Worm (Caenorhabditis elegans) whole organism, dauer: Measurements from ENCODE around the gene srh-170.

Experiments
- unc-62 ChIP-seq: sonication (generic microtip); optimal IDR thresholded peaks from 2 replicates; lab custom pipeline; 2017; ENCODE audit warnings: missing biosample characterization, missing genetic modification reagents, missing genetic modification characterization

The srh-170 gene

DNA sequence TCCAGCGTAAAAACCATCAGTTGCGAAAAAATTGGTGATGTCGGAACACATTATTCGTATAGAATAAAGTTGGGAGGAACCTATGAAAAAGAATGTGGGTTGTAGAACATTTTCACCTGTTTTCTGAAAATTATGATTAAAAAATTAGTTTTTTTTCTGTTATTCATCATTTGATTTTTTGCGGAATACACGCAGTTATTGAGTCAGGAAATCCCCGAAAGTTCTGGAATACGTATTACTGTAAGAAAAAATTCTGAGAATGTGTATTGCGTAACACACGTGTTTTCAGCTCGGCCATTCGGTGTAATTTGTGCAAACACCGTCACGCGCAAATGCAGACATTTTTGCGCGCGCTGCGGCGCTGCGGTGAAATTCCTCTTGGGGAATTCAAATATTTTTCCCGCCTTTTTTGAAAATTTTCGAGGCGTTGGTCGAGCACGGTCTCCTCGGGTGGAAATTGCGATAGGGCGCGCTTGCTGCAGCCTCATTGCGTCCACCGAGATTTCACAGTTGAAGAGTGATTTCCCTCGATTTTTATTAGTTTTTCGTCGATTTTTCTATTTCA lies at the start of gene srh-170:
TSS of gene srh-170 (minus strand) at position 51 of the 565 bp plus-strand sequence.
- no peak for TF ChIP-seq unc-62 (GFP tag; lab: Kevin White, UChicago)

DNA sequence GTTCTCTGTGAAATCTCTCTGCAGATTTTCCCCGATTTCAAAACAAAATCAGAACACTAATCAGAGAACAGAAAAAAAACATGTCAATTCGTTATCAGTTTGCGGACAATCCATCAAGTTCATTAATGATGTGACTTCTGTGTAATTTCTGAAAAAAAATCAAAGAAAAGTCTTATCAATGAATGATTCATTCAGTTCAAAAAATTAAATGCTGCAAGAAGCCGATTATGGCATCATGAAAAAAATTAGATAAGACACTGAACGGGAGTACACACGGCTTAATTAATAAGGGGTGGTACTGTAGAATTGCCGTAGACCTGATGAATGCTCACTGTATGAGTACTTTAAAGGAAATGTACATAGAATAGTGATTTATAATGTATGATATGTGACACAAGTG lies 47.5 kb upstream of the srh-170 start:
- no peak for TF ChIP-seq unc-62 (GFP tag; lab: Kevin White, UChicago)

DNA sequence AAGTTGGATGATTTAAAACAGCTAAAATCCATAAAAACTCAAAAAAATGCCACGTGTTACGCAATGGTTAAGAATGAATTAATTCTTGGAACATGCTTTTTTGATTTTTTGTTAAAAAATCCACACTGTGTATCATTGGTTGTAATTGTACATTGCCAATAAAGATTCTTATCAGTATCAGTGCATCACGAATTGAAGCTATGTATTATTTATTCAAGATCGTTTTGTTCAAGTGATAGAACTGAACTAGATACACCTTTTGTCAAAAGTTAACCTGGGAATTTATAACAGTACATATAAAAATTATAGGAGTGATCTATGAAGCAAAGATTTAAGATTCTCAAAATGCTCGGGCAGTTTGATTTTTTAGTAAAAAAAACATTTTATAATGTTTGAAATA lies 46.0 kb upstream of the srh-170 start:
- no peak for TF ChIP-seq unc-62 (GFP tag; lab: Kevin White, UChicago)

DNA sequence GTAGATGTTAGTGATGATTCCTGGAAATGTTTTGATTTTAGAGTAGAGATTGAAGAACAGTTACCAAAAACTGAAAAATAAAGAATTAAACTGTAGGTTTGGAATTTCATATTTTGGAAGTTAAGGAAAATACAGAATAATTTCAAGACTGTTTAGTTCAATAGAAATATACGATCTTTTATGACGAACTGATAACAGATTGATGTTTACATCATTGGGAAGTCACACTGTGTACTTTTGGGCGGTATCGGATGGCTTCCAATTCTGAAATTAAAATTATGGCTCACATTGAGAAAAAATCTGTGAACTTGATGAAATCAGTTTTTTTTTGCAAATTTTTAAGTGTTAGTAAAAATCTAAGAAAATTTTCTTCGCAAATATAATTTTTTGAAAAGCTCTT lies 43.8 kb upstream of the srh-170 start, which contains the start of gene T26H5.8:
TSS of gene T26H5.8 (minus strand) at position 270 of the 400 bp plus-strand sequence.
- no peak for TF ChIP-seq unc-62 (GFP tag; lab: Kevin White, UChicago)

DNA sequence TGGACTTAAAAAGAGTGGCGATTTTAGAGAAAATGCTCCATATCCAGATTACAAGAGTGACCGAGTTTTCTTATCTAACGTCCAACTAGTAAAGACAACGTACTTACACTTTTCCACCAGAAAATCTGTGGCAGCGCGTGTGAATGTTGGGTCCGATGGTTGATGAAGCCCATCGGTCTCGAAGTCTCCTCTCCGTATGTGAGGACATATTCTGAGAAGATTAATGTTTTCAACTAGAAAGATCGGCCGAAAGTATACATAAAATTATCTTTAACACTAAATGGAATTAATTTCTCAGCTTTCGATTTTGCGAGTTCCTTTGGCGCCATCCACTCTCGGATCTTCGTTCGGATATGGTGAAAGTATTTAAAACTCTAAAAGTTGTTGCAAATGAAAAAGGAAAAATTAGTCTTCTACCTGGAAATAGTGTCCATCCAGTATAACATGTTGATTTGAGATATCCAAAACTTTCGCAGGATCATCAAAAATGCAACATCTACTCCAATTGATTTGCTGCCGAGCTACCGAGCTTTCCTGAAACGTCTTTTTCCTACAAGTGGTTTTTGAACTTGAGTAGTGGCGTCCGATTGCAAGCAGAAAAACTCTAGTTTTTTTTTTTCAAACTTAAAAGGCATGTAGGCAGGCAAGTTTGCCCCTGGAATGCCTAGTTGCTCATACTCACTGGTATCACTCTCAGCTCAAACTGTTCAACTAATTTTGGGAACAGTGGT lies 42.8 kb upstream of the srh-170 start:
- TF ChIP-seq unc-62 (GFP tag; lab: Kevin White, UChicago), result no peak

DNA sequence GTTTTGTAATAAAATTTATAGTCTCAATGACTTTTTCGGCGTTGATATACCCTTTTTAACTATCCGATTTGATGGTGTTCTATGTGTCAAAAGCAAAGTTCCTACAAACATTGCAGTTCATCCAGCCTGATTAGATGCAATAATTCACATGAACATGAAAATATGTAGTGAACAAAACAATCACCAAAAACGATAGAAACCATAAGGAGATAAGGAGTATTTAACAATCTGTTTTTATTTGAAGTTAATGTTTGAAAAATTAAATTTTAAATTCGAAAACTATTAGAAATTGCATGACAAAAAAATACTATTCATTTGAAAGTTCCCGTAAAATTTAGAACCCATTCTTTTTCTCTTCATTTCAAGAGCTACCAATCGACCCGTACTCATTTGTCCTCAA lies 38.3 kb upstream of the srh-170 start, which contains the start of gene fbxa-209:
TSS of gene fbxa-209 (minus strand) at position 101 of the 400 bp plus-strand sequence.
- no peak for TF ChIP-seq unc-62 (GFP tag; lab: Kevin White, UChicago)

DNA sequence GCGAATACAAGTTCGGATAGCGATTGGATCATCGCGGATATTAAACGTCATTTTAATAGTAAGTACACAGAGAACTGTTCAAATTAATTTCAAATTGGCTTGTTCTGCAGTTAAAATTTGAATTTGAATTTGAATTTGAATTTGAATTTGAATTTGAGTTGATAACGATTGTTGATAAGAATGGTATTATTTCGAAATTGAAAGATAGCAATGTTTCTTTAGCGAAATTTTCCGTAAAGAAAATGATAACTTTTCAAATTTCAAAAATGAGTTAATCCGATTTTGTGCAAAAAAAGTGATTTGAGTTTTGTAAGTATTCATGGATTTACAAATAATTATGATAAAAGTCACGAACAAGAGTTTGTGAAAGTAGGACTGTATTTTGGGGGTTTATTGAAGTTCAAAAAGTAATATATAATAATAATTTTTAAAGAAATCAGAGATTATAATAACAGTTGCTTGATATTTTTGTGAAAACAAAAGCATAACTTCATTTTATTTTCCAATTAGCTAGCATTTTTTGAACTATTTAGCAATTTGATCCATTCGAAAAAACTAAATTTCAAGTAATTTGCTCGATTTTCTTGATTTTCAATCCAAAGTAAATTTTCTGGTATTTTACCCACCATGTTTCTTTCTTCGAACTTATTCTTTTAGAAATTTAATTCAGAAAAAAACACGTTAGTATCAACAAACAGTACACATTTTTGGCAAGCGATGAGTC lies 36.9 kb upstream of the srh-170 start, which contains the start of gene Y36E3A.2:
TSS of gene Y36E3A.2 (plus strand) at position 674 of the 724 bp plus-strand sequence.
- no peak for TF ChIP-seq unc-62 (GFP tag; lab: Kevin White, UChicago)

DNA sequence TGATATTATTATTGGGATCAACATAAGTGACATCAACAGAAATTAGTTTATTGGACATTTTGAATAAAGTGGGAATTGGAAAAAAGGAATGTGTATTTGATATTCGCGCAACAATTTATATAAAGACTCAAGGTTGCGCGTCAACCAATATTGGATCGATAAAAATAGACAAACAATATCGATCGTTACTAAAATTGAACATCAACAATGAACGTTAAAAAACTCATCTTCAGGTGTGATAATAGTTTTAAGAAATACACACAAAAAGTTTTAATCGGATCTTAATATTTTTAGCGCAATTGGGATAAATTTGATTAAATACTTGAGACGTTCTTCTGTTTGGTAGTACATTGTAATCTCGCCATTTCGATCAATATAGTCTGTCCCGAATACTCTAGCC lies 34.9 kb upstream of the srh-170 start, which contains the start of gene fbxa-104:
TSS of gene fbxa-104 (minus strand) at position 83 of the 400 bp plus-strand sequence.
- no peak for TF ChIP-seq unc-62 (GFP tag; lab: Kevin White, UChicago)

DNA sequence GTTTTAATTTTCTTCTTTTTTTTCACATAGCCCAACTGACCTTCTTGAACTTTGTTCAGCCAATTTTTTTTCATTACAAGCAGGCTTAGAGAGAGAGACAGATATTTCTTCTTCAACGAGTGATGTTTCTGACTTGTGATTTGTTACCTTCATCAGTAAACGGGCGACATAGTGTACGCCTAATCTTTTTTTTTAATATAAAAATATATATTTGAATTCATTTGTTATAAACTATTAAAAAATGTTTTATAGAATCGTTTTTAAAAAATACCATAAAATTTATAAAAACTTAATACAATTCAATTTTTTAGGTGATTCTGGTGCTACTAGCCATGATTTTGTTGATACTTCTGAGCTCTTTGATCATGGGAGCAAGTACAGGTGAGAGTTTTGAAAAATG lies 29.2 kb upstream of the srh-170 start, which contains the start of gene T06E6.10:
TSS of gene T06E6.10 (plus strand) at position 301 of the 400 bp plus-strand sequence.
- no peak for TF ChIP-seq unc-62 (GFP tag; lab: Kevin White, UChicago)

DNA sequence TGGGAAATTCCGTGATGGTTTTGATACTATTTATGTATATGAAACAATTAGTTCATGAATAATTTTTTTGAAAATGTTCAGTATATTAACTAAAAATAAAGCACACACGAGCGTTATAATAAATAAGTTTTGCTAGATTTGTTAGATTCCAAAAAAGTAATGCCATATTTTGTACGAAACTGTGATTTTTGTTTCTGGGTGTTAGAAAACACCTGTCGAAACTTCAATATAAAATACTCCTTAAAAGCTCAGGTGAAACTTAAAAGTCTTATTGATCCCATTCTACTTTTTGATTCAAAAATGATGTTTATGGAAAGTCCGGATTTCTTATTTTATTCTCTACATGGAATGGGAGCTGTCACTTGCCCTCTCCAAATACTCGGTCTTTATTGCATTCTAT lies 27.3 kb upstream of the srh-170 start, which contains the start of gene srh-265:
TSS of gene srh-265 (plus strand) at position 301 of the 400 bp plus-strand sequence.
- TF ChIP-seq unc-62 (GFP tag; lab: Kevin White, UChicago), result no peak

DNA sequence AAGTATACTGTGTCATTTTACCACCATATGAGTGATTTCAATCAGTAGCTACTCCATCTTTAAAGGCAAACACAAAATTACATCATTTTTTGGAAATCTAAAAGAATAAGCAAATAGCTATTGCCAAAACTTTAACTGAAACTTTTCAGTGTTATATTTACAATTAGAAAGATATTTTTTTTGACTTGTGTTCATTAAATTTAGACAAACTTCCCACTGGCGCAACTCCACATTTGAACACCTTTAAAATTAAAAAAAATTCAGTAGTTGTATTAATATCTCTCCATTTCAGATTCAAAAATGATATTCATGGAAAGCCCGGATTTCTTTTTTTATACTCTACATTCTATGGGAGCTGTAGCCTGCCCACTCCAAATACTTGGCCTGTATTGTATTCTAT lies 25.2 kb upstream of the srh-170 start, which contains the start of gene srh-264:
TSS of gene srh-264 (plus strand) at position 301 of the 400 bp plus-strand sequence.
- no peak for TF ChIP-seq unc-62 (GFP tag; lab: Kevin White, UChicago)

DNA sequence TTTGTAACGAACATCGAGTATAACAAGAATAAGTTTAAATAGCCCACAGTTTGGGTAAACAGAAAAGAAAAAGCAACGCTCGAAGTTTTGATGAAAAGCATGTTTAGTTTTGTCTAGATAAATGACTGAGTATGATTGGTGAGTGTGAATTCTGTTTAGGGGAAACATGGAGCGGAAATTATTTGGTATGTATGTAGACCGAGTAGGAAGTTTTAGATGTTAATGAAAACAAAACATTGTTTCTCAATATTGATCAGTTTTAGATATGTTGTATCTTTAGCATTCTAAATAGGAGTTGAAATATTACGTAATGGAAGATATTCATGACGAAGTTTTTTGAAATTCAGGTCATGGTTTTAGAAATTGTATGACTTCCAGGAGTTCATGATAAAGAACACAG lies 24.0 kb upstream of the srh-170 start, which contains the start of gene srbc-63:
TSS of gene srbc-63 (minus strand) at position 101 of the 400 bp plus-strand sequence.
- no peak for TF ChIP-seq unc-62 (GFP tag; lab: Kevin White, UChicago)

DNA sequence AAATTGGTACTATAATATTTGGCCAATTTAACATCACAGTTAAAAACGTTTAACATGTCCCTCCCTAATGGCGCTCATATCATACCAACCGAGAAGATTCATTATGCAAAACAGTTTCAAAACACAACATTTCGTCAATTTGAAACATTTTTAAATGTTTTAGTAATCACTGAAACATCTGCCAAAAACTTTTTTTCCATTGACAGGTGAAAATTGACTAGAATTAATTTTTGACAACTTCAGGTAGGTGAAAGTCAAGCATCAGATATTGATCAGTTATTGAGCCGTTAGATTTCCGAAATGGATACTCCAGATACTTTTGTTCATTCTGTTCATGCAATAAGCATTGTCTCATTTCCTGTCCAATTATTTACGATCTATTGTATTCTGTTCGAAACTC lies 18.3 kb upstream of the srh-170 start, which contains the start of gene srh-257:
TSS of gene srh-257 (plus strand) at position 301 of the 400 bp plus-strand sequence.
- TF ChIP-seq unc-62 (GFP tag; lab: Kevin White, UChicago), result no peak

DNA sequence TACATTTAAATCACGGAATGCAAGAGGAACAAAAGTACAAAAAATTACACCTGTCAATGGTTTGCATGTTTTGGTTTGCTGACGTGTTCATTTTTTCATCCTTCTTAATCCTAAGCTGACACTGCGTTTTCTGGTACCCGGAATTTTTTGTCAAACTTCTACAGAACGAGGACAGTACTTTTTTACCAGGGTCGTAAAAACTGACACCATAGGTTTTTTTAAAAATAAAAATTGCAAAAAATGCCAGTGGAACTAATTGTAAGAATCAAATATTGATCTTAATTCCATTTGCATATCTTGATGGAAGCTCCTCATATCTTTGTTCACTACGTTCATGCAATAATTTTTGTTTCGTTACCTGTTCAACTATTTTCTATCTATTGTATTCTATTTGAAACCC lies 16.2 kb upstream of the srh-170 start, which contains the start of gene srh-258:
TSS of gene srh-258 (plus strand) at position 301 of the 400 bp plus-strand sequence.
- no peak for TF ChIP-seq unc-62 (GFP tag; lab: Kevin White, UChicago)

DNA sequence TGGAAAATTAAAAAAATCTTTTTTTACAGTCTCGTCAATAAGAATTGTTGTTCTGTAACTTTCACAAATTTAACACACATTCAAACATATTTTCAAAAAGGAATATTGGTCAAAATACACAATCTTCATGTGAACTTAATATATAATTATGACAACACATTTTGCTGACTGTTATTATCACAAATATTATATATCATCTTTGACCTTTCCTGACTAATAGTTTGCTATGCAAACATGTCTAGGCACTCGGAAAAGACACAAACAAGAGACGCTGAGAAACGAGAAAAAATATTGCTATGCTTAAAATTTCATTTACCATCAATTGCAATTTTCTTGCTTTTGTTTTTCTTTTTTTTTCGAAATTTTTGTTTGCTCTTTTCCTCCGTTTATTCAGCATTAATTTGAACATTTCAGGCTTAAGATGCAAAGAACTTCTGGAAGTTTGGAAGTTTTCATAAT lies 13.2 kb upstream of the srh-170 start, which contains the start of gene fbxa-135:
TSS of gene fbxa-135 (plus strand) at position 409 of the 459 bp plus-strand sequence.
- TF ChIP-seq unc-62 (GFP tag; lab: Kevin White, UChicago), result no peak
